Fruit fly (Drosophila melanogaster): ENCODE measurements around the gene stx.

stx gene

dm6 chrX:10738151-10738430, 6.7 kb downstream of the stx start:
- TF ChIP-seq Sox15 (GFP tag; optimal IDR thresholded peaks at IDR 0.05) (no peak), Lpt (GFP tag; optimal IDR thresholded peaks at IDR 0.05) (no peak), esn (GFP tag; optimal IDR thresholded peaks at IDR 0.05) (no peak), CG11902 (GFP tag; optimal IDR thresholded peaks at IDR 0.05) (no peak), Eip78C (GFP tag) (no peak), OdsH (GFP tag; optimal IDR thresholded peaks at IDR 0.05) (no peak), ss (GFP tag; optimal IDR thresholded peaks at IDR 0.05) (no peak), CG6276 (GFP tag; optimal IDR thresholded peaks at IDR 0.05) (no peak), CG9139 (GFP tag; optimal IDR thresholded peaks at IDR 0.05) (no peak), spab (GFP tag; optimal IDR thresholded peaks at IDR 0.05) (no peak), CG1621 (tag; optimal IDR thresholded peaks at IDR 0.05) (no peak), vri (GFP tag; optimal IDR thresholded peaks at IDR 0.05) (no peak), salr (GFP tag; optimal IDR thresholded peaks at IDR 0.05) (no peak), CG32006 (GFP tag; optimal IDR thresholded peaks at IDR 0.05) (no peak), cyc (GFP tag; optimal IDR thresholded peaks at IDR 0.05) (no peak), achi (GFP tag; optimal IDR thresholded peaks at IDR 0.05) (no peak), pdm3 (GFP tag; optimal IDR thresholded peaks at IDR 0.05) (no peak), topi (GFP tag; optimal IDR thresholded peaks at IDR 0.05) (no peak), Blimp-1 (GFP tag; optimal IDR thresholded peaks at IDR 0.05) (no peak)

dm6 chrX:10737422-10738150, 7.2 kb downstream of the stx start:
- peak; percentile 19 for TF ChIP-seq vri (GFP tag; optimal IDR thresholded peaks at IDR 0.05)
- TF ChIP-seq Lpt (GFP tag; optimal IDR thresholded peaks at IDR 0.05): peak; percentile 61
- peak; percentile 93 for TF ChIP-seq CG6163 (GFP tag; IDR thresholded peaks at IDR 0.05)
- TF ChIP-seq CG6792 (GFP tag; optimal IDR thresholded peaks at IDR 0.05): peak; percentile 50
- peak; percentile 31 for TF ChIP-seq CG6808 (GFP tag; optimal IDR thresholded peaks at IDR 0.05)
- TF ChIP-seq lz (GFP tag; optimal IDR thresholded peaks at IDR 0.05): peak; percentile 70
- TF ChIP-seq Sox102F (GFP tag; optimal IDR thresholded peaks at IDR 0.05): peak; percentile 59
- peak; percentile 68 for TF ChIP-seq topi (GFP tag; optimal IDR thresholded peaks at IDR 0.05)
- peak; percentile 89 for TF ChIP-seq CG6276 (GFP tag; optimal IDR thresholded peaks at IDR 0.05)
- TF ChIP-seq CG11294 (GFP tag; IDR thresholded peaks at IDR 0.05): peak; percentile 83
- TF ChIP-seq fkh (GFP tag; optimal IDR thresholded peaks at IDR 0.05): peak; percentile 3
- peak; percentile 36 for TF ChIP-seq CG16779 (tag; optimal IDR thresholded peaks at IDR 0.05)
- peak; percentile 74 for TF ChIP-seq pdm3 (GFP tag; optimal IDR thresholded peaks at IDR 0.05)
- TF ChIP-seq Eip75B (GFP tag; optimal IDR thresholded peaks at IDR 0.05): peak; percentile 75
- TF ChIP-seq CG15336 (GFP tag; IDR thresholded peaks at IDR 0.05): peak; percentile 92
- TF ChIP-seq Eip78C (GFP tag): peak; percentile 80
- peak; percentile 48 for TF ChIP-seq CG31627 (GFP tag; optimal IDR thresholded peaks at IDR 0.05)
- TF ChIP-seq dsx (GFP tag; optimal IDR thresholded peaks at IDR 0.05; ENCODE audit: poor library complexity, severe bottlenecking): peak; percentile 86
- TF ChIP-seq Gug (GFP tag; IDR thresholded peaks at IDR 0.05): peak; percentile 87
- TF ChIP-seq Met (GFP tag; optimal IDR thresholded peaks at IDR 0.05): peak; percentile 72
- TF ChIP-seq cyc (GFP tag; optimal IDR thresholded peaks at IDR 0.05): peak; percentile 55
- no peak for TF ChIP-seq CG8319 (GFP tag; optimal IDR thresholded peaks at IDR 0.05)
- peak; percentile 40 for TF ChIP-seq CG7368 (GFP tag; optimal IDR thresholded peaks at IDR 0.05)
- peak; percentile 77 for TF ChIP-seq dac (GFP tag; optimal IDR thresholded peaks at IDR 0.05)
- peak; percentile 92 for TF ChIP-seq CG32006 (GFP tag; optimal IDR thresholded peaks at IDR 0.05)
- peak; percentile 83 for TF ChIP-seq Sox14 (GFP tag; optimal IDR thresholded peaks at IDR 0.05)
- peak; percentile 89 for TF ChIP-seq CG4318 (GFP tag; optimal IDR thresholded peaks at IDR 0.05)
- TF ChIP-seq net (GFP tag; optimal IDR thresholded peaks at IDR 0.05): peak; percentile 69
- TF ChIP-seq fd59A (GFP tag; optimal IDR thresholded peaks at IDR 0.05): peak; percentile 34
- peak; percentile 53 for TF ChIP-seq CG8632 (GFP tag; optimal IDR thresholded peaks at IDR 0.05)
- TF ChIP-seq salr (GFP tag; optimal IDR thresholded peaks at IDR 0.05): peak; percentile 44 to 52
- TF ChIP-seq ss (GFP tag; optimal IDR thresholded peaks at IDR 0.05): peak; percentile 11 to 52
- peak; percentile 8 for TF ChIP-seq Smox (GFP tag; optimal IDR thresholded peaks at IDR 0.05)
- peak; percentile 28 for TF ChIP-seq CG11762 (GFP tag; optimal IDR thresholded peaks at IDR 0.05; ENCODE audit: insufficient read depth)
- peak; percentile 28 for TF ChIP-seq CG11902 (GFP tag; optimal IDR thresholded peaks at IDR 0.05)
- TF ChIP-seq fd85E (GFP tag; optimal IDR thresholded peaks at IDR 0.05): no peak
- no peak for TF ChIP-seq Sox15 (GFP tag; optimal IDR thresholded peaks at IDR 0.05)
- TF ChIP-seq CG10669 (GFP tag; optimal IDR thresholded peaks at IDR 0.05): peak; percentile 77
- peak; percentile 57 for TF ChIP-seq spab (GFP tag; optimal IDR thresholded peaks at IDR 0.05)
- TF ChIP-seq Hr38 (GFP tag; optimal IDR thresholded peaks at IDR 0.05): no peak
- peak; percentile 86 for TF ChIP-seq CG10631 (GFP tag; optimal IDR thresholded peaks at IDR 0.05)
